Worm (Caenorhabditis elegans): Measurements from ENCODE around the gene nhr-93.

ce11 chrV:3586014-3586689 is 47.9 kb upstream of the nhr-93 start, which contains the start of the genes rpl-11.1 and T22F3.2:
- no peak for TF ChIP-seq ztf-11 (tag; optimal IDR thresholded peaks at IDR 0.05)
- TF ChIP-seq lsy-2 (tag; optimal IDR thresholded peaks at IDR 0.05) = no peak
- TF ChIP-seq elt-3 (tag; optimal IDR thresholded peaks at IDR 0.05) = no peak
- no peak for TF ChIP-seq sptf-1 (tag; optimal IDR thresholded peaks at IDR 0.05)
- no peak for TF ChIP-seq blmp-1 (tag; optimal IDR thresholded peaks at IDR 0.05)
- TF ChIP-seq mls-2 (tag; optimal IDR thresholded peaks at IDR 0.05) = no peak
- TF ChIP-seq flh-1 (GFP tag; optimal IDR thresholded peaks at IDR 0.05) = no peak
